Worm (Caenorhabditis elegans) whole organism, late embryonic: ENCODE measurements around the gene W04G3.11.

Experiments
- ahr-1 ChIP-seq: sonication (generic microtip); optimal IDR thresholded peaks from 2 replicates; lab custom pipeline; 2016; ENCODE audit warnings: missing genetic modification characterization, missing compliant biosample characterization
- ama-1 ChIP-seq: fragments of 150-350 bp; optimal IDR thresholded peaks from 2 replicates; lab custom pipeline; 2014
- dmd-4 ChIP-seq: sonication (generic microtip); optimal IDR thresholded peaks from 2 replicates; lab custom pipeline; 2016; ENCODE audit warnings: borderline replicate concordance, missing genetic modification characterization, missing compliant biosample characterization
- gmeb-2 ChIP-seq: sonication (generic microtip); optimal IDR thresholded peaks from 2 replicates; lab custom pipeline; 2016; ENCODE audit warnings: missing genetic modification characterization, inconsistent platforms, missing compliant biosample characterization
- pag-3 ChIP-seq: sonication (generic microtip); optimal IDR thresholded peaks from 2 replicates; lab custom pipeline; 2016; ENCODE audit warnings: missing compliant biosample characterization, missing genetic modification characterization, borderline replicate concordance
- pha-4 ChIP-seq: fragments of 150-350 bp; optimal IDR thresholded peaks from 2 replicates; lab custom pipeline; 2018; ENCODE audit warnings: missing biosample characterization, missing genetic modification reagents, missing genetic modification characterization
- sox-2 ChIP-seq: fragments of 200-800 bp; sonication (Bioruptor generic); IDR thresholded peaks from 2 replicates; pipeline ENCODE4 v1.3.6; 2022; ENCODE audit warnings: missing genetic modification reagents, missing genetic modification characterization, missing compliant biosample characterization

DNA sequence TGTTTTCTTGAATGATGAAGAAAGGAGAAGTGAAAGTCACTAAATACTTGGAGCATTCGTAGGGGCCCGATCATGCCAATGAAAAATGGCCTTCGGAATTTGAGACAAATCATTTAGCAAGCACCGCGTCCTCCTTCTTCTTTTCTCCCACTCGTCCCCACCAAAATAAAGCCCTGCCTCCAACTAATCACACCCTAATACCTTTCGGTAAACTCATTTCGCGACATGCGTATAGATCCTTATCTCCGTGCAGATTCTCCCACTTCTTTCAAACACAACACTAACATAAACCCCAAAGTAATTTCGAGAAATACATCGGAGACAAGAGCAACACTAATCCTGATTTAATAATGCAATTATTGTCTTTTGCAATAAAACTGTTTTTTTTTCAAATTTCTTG lies 48.6 kb downstream of the W04G3.11 start:
- TF ChIP-seq dmd-4 (tag; lab: Kevin White, UChicago) (no peak), ama-1 (lab: Kevin White, UChicago) (no peak), sox-2 (GFP tag; lab: Robert Waterston, UW) (no peak), gmeb-2 (tag; lab: Kevin White, UChicago) (no peak), pha-4 (tag; lab: Kevin White, UChicago) (no peak), ahr-1 (tag; lab: Kevin White, UChicago) (no peak), pag-3 (tag; lab: Kevin White, UChicago) (no peak)
